Fruit fly (Drosophila melanogaster) whole organism, embryonic: Measurements from ENCODE around the gene CG17625.

Experiments
- Asciz ChIP-seq: fragments of 200-800 bp; sonication (Bioruptor generic); optimal IDR thresholded peaks from 2 replicates; lab custom pipeline; 2017; ENCODE audit warnings: missing biosample characterization, mild to moderate bottlenecking, missing genetic modification characterization, missing genetic modification reagents
- Bdp1 ChIP-seq: fragments of 200-800 bp; sonication (Bioruptor generic); optimal IDR thresholded peaks from 3 replicates; lab custom pipeline; 2016; ENCODE audit warnings: missing biosample characterization, missing genetic modification characterization
- Bgb ChIP-seq: fragments of 200-800 bp; sonication (Bioruptor generic); IDR thresholded peaks from 2 replicates; pipeline ENCODE4 v1.3.6; 2022; ENCODE audit warnings: missing biosample characterization, missing genetic modification characterization; ENCODE audit not compliant: partially characterized antibody
- CG10321 ChIP-seq: fragments of 200-800 bp; sonication (Bioruptor generic); IDR thresholded peaks from 2 replicates; pipeline ENCODE4 v1.3.6; 2022; ENCODE audit warnings: missing biosample characterization, missing genetic modification characterization
- CG10543 ChIP-seq: fragments of 200-800 bp; sonication (Bioruptor generic); optimal IDR thresholded peaks from 3 replicates; lab custom pipeline; 2017; ENCODE audit warnings: missing biosample characterization, mild to moderate bottlenecking, missing genetic modification characterization, moderate library complexity
- CG11093 ChIP-seq: fragments of 200-800 bp; sonication (Bioruptor generic); IDR thresholded peaks from 3 replicates; pipeline ENCODE4 v1.3.6; 2022; ENCODE audit warnings: missing biosample characterization, missing genetic modification characterization
- CG11247 ChIP-seq: fragments of 200-800 bp; sonication (Bioruptor generic); IDR thresholded peaks from 2 replicates; pipeline ENCODE4 v1.3.6; 2022; ENCODE audit warnings: missing biosample characterization, missing genetic modification characterization
- CG11723 ChIP-seq: fragments of 200-800 bp; sonication (Bioruptor generic); optimal IDR thresholded peaks from 2 replicates; lab custom pipeline; 2017; ENCODE audit warnings: missing biosample characterization, mild to moderate bottlenecking, missing genetic modification characterization
- CG12155 ChIP-seq: fragments of 200-800 bp; sonication (Bioruptor generic); optimal IDR thresholded peaks from 3 replicates; lab custom pipeline; 2016; ENCODE audit warnings: missing biosample characterization, missing genetic modification characterization
- CG12219 ChIP-seq: fragments of 200-800 bp; sonication (Bioruptor generic); optimal IDR thresholded peaks from 3 replicates; lab custom pipeline; 2018; ENCODE audit warnings: missing biosample characterization, mild to moderate bottlenecking, missing genetic modification characterization
- CG12299 ChIP-seq: fragments of 200-800 bp; sonication (Bioruptor generic); optimal IDR thresholded peaks from 2 replicates; lab custom pipeline; 2018; ENCODE audit warnings: missing biosample characterization, mild to moderate bottlenecking, missing genetic modification characterization
- CG13894 ChIP-seq: fragments of 200-800 bp; sonication (Bioruptor generic); optimal IDR thresholded peaks from 3 replicates; lab custom pipeline; 2018; ENCODE audit warnings: missing biosample characterization, mild to moderate bottlenecking, missing genetic modification characterization, moderate library complexity
- CG14050 ChIP-seq: fragments of 200-800 bp; sonication (Bioruptor generic); IDR thresholded peaks from 3 replicates; pipeline ENCODE4 v1.3.6; 2022; ENCODE audit warnings: missing biosample characterization, missing genetic modification characterization
- CG15269 ChIP-seq: fragments of 200-800 bp; sonication (Bioruptor generic); optimal IDR thresholded peaks from 2 replicates; lab custom pipeline; 2018; ENCODE audit warnings: missing biosample characterization, mild to moderate bottlenecking, missing genetic modification characterization, moderate library complexity
- CG1529 ChIP-seq: fragments of 200-800 bp; sonication (Bioruptor generic); optimal IDR thresholded peaks from 3 replicates; lab custom pipeline; 2018; ENCODE audit warnings: missing biosample characterization, missing genetic modification characterization
- CG15696 ChIP-seq: fragments of 200-800 bp; sonication (Bioruptor generic); optimal IDR thresholded peaks from 2 replicates; lab custom pipeline; 2019; ENCODE audit warnings: missing biosample characterization, mild to moderate bottlenecking, missing genetic modification characterization, moderate library complexity
- CG32772 ChIP-seq: fragments of 200-800 bp; sonication (Bioruptor generic); IDR thresholded peaks from 2 replicates; pipeline ENCODE4 v1.3.6; 2022; ENCODE audit warnings: missing biosample characterization, missing genetic modification characterization
- CG3407 ChIP-seq: fragments of 200-800 bp; sonication (Bioruptor generic); optimal IDR thresholded peaks from 2 replicates; lab custom pipeline; 2018; ENCODE audit warnings: missing biosample characterization, mild to moderate bottlenecking, missing genetic modification characterization
- CG34422 ChIP-seq: fragments of 200-800 bp; sonication (Bioruptor generic); IDR thresholded peaks from 3 replicates; pipeline ENCODE4 v1.3.6; 2022; ENCODE audit warnings: missing biosample characterization, missing genetic modification characterization
- CG3838 ChIP-seq: fragments of 200-800 bp; sonication (Bioruptor generic); optimal IDR thresholded peaks from 3 replicates; lab custom pipeline; 2016; ENCODE audit warnings: missing biosample characterization, missing genetic modification characterization
- CG6272 ChIP-seq: fragments of 200-800 bp; sonication (Bioruptor generic); IDR thresholded peaks from 2 replicates; pipeline ENCODE4 v1.3.6; 2022; ENCODE audit warnings: missing biosample characterization, missing genetic modification characterization
- CG7839 ChIP-seq: fragments of 200-800 bp; sonication (Bioruptor generic); optimal IDR thresholded peaks from 3 replicates; lab custom pipeline; 2018; ENCODE audit warnings: missing biosample characterization, mild to moderate bottlenecking, missing genetic modification characterization, moderate library complexity
- CG7928 ChIP-seq: fragments of 200-800 bp; sonication (Bioruptor generic); optimal IDR thresholded peaks from 2 replicates; lab custom pipeline; 2017; ENCODE audit warnings: missing biosample characterization, mild to moderate bottlenecking, missing genetic modification characterization
- CG8924 ChIP-seq: fragments of 200-800 bp; optimal IDR thresholded peaks from 3 replicates; lab custom pipeline; 2019; ENCODE audit warnings: missing biosample characterization, mild to moderate bottlenecking, missing genetic modification characterization, moderate library complexity
- CG8944 ChIP-seq: fragments of 200-800 bp; sonication (Bioruptor generic); optimal IDR thresholded peaks from 3 replicates; lab custom pipeline; 2016; ENCODE audit warnings: missing biosample characterization, missing genetic modification characterization
- CG9797 ChIP-seq: fragments of 200-800 bp; sonication (Bioruptor generic); optimal IDR thresholded peaks from 3 replicates; lab custom pipeline; 2018; ENCODE audit warnings: missing biosample characterization, mild to moderate bottlenecking, missing genetic modification characterization
- CoRest ChIP-seq: fragments of 200-800 bp; sonication (Bioruptor generic); optimal IDR thresholded peaks from 3 replicates; lab custom pipeline; 2018; ENCODE audit warnings: missing biosample characterization, mild to moderate bottlenecking, missing genetic modification characterization, moderate library complexity
- D19A ChIP-seq: fragments of 200-800 bp; optimal IDR thresholded peaks from 3 replicates; lab custom pipeline; 2019; ENCODE audit warnings: missing biosample characterization, mild to moderate bottlenecking, missing genetic modification characterization, moderate library complexity
- Dad ChIP-seq: fragments of 200-800 bp; sonication (Bioruptor generic); optimal IDR thresholded peaks from 3 replicates; lab custom pipeline; 2016; ENCODE audit warnings: missing biosample characterization, missing genetic modification characterization
- E2f1 ChIP-seq: fragments of 200-800 bp; sonication (Bioruptor generic); IDR thresholded peaks from 2 replicates; pipeline ENCODE4 v1.3.6; 2022; ENCODE audit warnings: missing biosample characterization, missing genetic modification characterization
- Gug ChIP-seq: fragments of 200-800 bp; sonication (Bioruptor generic); IDR thresholded peaks from 4 replicates; pipeline ENCODE4 v1.3.6; 2022; ENCODE audit warnings: missing biosample characterization, missing genetic modification characterization
- HLH54F ChIP-seq: fragments of 200-800 bp; sonication (Bioruptor generic); optimal IDR thresholded peaks from 3 replicates; lab custom pipeline; 2016; ENCODE audit warnings: missing biosample characterization, missing genetic modification characterization
- Hand ChIP-seq: fragments of 200-800 bp; sonication (Bioruptor generic); optimal IDR thresholded peaks from 2 replicates; lab custom pipeline; 2017; ENCODE audit warnings: mild to moderate bottlenecking, missing biosample characterization, missing genetic modification reagents, missing genetic modification characterization
- Hr39 ChIP-seq: fragments of >200 bp; optimal IDR thresholded peaks from 2 replicates; lab custom pipeline; 2017
- Hr78 ChIP-seq, 2 experiments: fragments of 200-800 bp in 1 of 2; fragments of >200 bp in 1 of 2; sonication (Bioruptor generic) in 1 of 2; optimal IDR thresholded peaks; 2 replicates each; lab custom pipeline; 2017 to 2019; ENCODE audit warnings: missing biosample characterization in 2 of 2, missing genetic modification characterization in 2 of 2, mild to moderate bottlenecking in 1 of 2, moderate library complexity in 1 of 2
- Hsf ChIP-seq: fragments of 200-800 bp; sonication (Bioruptor generic); optimal IDR thresholded peaks from 3 replicates; lab custom pipeline; 2016; ENCODE audit warnings: missing biosample characterization, missing genetic modification characterization
- Lhr ChIP-seq: fragments of 200-800 bp; sonication (Bioruptor generic); optimal IDR thresholded peaks from 3 replicates; lab custom pipeline; 2017; ENCODE audit warnings: mild to moderate bottlenecking, missing biosample characterization, missing genetic modification reagents, missing genetic modification characterization
- PHDP ChIP-seq: fragments of 200-800 bp; sonication (Bioruptor generic); optimal IDR thresholded peaks from 3 replicates; lab custom pipeline; 2018; ENCODE audit warnings: missing biosample characterization, mild to moderate bottlenecking, missing genetic modification characterization, moderate library complexity
- Sry-δ ChIP-seq: fragments of 200-800 bp; sonication (Bioruptor generic); optimal IDR thresholded peaks from 2 replicates; lab custom pipeline; 2016; ENCODE audit warnings: missing biosample characterization, missing genetic modification characterization
- Taf1 ChIP-seq: fragments of 200-800 bp; sonication (Bioruptor generic); IDR thresholded peaks from 2 replicates; pipeline ENCODE4 v1.3.6; 2022; ENCODE audit warnings: missing biosample characterization, missing genetic modification characterization
- Xrp1 ChIP-seq: fragments of 200-800 bp; sonication (Bioruptor generic); IDR thresholded peaks from 2 replicates; pipeline ENCODE4 v1.3.6; 2022; ENCODE audit warnings: missing biosample characterization, missing genetic modification characterization
- eve ChIP-seq, 2 experiments: fragments of >200 bp; optimal IDR thresholded peaks; 2 replicates each; lab custom pipeline; 2017; ENCODE audit warnings: missing biosample characterization in 2 of 2, missing genetic modification characterization in 2 of 2
- fu2 ChIP-seq: fragments of 200-800 bp; sonication (Bioruptor generic); optimal IDR thresholded peaks from 2 replicates; lab custom pipeline; 2016; ENCODE audit warnings: missing biosample characterization, missing genetic modification characterization
- grau ChIP-seq: fragments of 200-800 bp; optimal IDR thresholded peaks from 3 replicates; lab custom pipeline; 2019; ENCODE audit warnings: missing biosample characterization, mild to moderate bottlenecking, missing genetic modification characterization, moderate library complexity
- hkb ChIP-seq, 2 experiments: fragments of 200-800 bp in 1 of 2; fragments of >200 bp in 1 of 2; sonication (Bioruptor generic) in 1 of 2; IDR thresholded peaks in 1 of 2; optimal IDR thresholded peaks in 1 of 2; 2 replicates each; pipeline versions ENCODE4 v1.3.6 to Lab custom; 2017 to 2022; ENCODE audit warnings: missing biosample characterization in 1 of 2, missing genetic modification characterization in 1 of 2
- hth ChIP-seq: fragments of >200 bp; optimal IDR thresholded peaks from 2 replicates; lab custom pipeline; 2017; ENCODE audit warnings: inconsistent platforms
- ind ChIP-seq: fragments of 200-800 bp; sonication (Bioruptor generic); optimal IDR thresholded peaks from 3 replicates; lab custom pipeline; 2016; ENCODE audit warnings: missing biosample characterization, missing genetic modification characterization
- lmd ChIP-seq: fragments of 200-800 bp; sonication (Bioruptor generic); IDR thresholded peaks from 2 replicates; pipeline ENCODE4 v1.3.6; 2022; ENCODE audit warnings: missing biosample characterization, missing genetic modification characterization
- nom ChIP-seq: fragments of 200-800 bp; sonication (Bioruptor generic); optimal IDR thresholded peaks from 2 replicates; lab custom pipeline; 2017; ENCODE audit warnings: missing biosample characterization, missing genetic modification characterization, mild to moderate bottlenecking, moderate library complexity, missing genetic modification reagents
- oc ChIP-seq: fragments of 200-800 bp; sonication (Bioruptor generic); optimal IDR thresholded peaks from 2 replicates; lab custom pipeline; 2018; ENCODE audit warnings: missing biosample characterization, mild to moderate bottlenecking, missing genetic modification characterization, moderate library complexity
- tna ChIP-seq: fragments of 200-800 bp; sonication (Bioruptor generic); IDR thresholded peaks from 2 replicates; pipeline ENCODE4 v1.3.6; 2022; ENCODE audit warnings: missing biosample characterization, missing genetic modification characterization; ENCODE audit not compliant: partially characterized antibody

CG17625 gene

DNA sequence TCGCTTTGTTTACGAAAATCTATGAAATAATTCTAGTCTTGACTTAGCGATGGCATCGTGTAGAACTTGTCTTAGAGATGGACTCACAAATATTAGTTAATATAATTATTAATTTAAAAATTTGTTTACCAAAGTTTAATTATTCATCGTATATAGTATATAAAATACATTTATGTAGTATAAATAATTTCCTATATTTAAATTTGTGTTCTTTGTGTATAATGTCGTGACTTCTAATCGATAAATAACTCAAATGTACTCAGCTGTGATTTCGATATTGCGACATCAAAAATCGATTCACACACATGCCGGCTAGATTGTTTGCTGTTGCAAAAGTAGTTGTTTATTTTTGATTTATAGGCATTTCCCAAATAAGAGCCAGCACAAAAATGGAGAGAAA lies 3.7 kb downstream of the CG17625 start, which contains the start of the genes wfs1 and Nup133 (continued):
- TF ChIP-seq CG13894 (tag; lab: Kevin White, UChicago) (no peak), CG11093 (no peak), CG1529 (GFP tag; lab: Kevin White, UChicago) (peak; percentile 48), CoRest (peak; percentile 91), CG8944 (GFP tag; lab: Kevin White, UChicago) (no peak), CG12219 (no peak), CG34422 (GFP tag; lab: Robert Waterston, UW) (peak; percentile 63; the same call in 2 of the 3 replicates), grau (tag; lab: Kevin White, UChicago) (peak; percentile 88), CG14050 (GFP tag; lab: Robert Waterston, UW) (peak; percentile 46; the same call in 1 of the 3 replicates), Hr39 (lab: Kevin White, UChicago) (no peak), CG12155 (GFP tag; lab: Kevin White, UChicago) (peak; percentile 59), CG32772 (GFP tag; lab: Robert Waterston, UW) (peak; percentile 53; the same call in 1 of the 2 replicates), Hsf (GFP tag; lab: Kevin White, UChicago) (no peak), CG7928 (GFP tag; lab: Kevin White, UChicago) (peak; percentile 5), CG6272 (GFP tag; lab: Robert Waterston, UW) (peak; percentile 45; the same call in 1 of the 2 replicates), D19A (tag; lab: Kevin White, UChicago) (no peak), CG8924 (tag; lab: Kevin White, UChicago) (peak; percentile 91), CG9797 (GFP tag; lab: Kevin White, UChicago) (no peak), Sry-δ (GFP tag; lab: Kevin White, UChicago) (peak; percentile 72), Hr78 (GFP tag; optimal IDR thresholded peaks at IDR 0.05; lab: Kevin White, UChicago) (no peak), oc (no peak), tna (GFP tag; lab: Robert Waterston, UW) (peak; percentile 15; the same call in 1 of the 2 replicates), CG15269 (tag; lab: Kevin White, UChicago) (no peak), ind (peak; percentile 72), Dad (GFP tag; lab: Kevin White, UChicago) (no peak), hth (lab: Kevin White, UChicago) (no peak), PHDP (tag; lab: Kevin White, UChicago) (no peak), CG11723 (no peak), E2f1 (GFP tag; lab: Robert Waterston, UW) (peak; percentile 65), Hand (GFP tag; lab: Kevin White, UChicago) (no peak), Bdp1 (GFP tag; lab: Kevin White, UChicago) (no peak), Asciz (GFP tag; lab: Kevin White, UChicago) (peak; percentile 60), eve (GFP tag; optimal IDR thresholded peaks at IDR 0.05; lab: Kevin White, UChicago) (no peak), CG7839 (tag; lab: Kevin White, UChicago) (no peak), CG10543 (GFP tag; lab: Kevin White, UChicago) (no peak), CG12299 (peak; percentile 82), CG11247 (GFP tag; lab: Robert Waterston, UW) (0 out of 2 replicates have a peak, but pooled peaks have one; percentile 46), Gug (GFP tag; lab: Robert Waterston, UW) (no peak), Xrp1 (peak; percentile 84), lmd (GFP tag; lab: Robert Waterston, UW) (peak; percentile 49; the same call in 1 of the 2 replicates), fu2 (GFP tag; lab: Kevin White, UChicago) (no peak), CG15696 (peak; percentile 92), hkb (optimal IDR thresholded peaks at IDR 0.05; lab: Kevin White, UChicago) (no peak), hkb (GFP tag; IDR thresholded peaks at IDR 0.05; lab: Robert Waterston, UW) (no peak; the same call in 1 of the 2 replicates), CG3838 (no peak), HLH54F (GFP tag; lab: Kevin White, UChicago) (no peak), Bgb (GFP tag; lab: Robert Waterston, UW) (peak; percentile 75), CG10321 (GFP tag; lab: Robert Waterston, UW) (no peak), Lhr (GFP tag; lab: Kevin White, UChicago) (peak; percentile 14), CG3407 (GFP tag; lab: Kevin White, UChicago) (peak; percentile 55), Taf1 (GFP tag; lab: Robert Waterston, UW) (no peak), nom (no peak)
